Worm (Caenorhabditis elegans) whole organism, young adult: ENCODE results near the gene sru-24.

Experiments
- B0019.2 ChIP-seq: fragments of 200-800 bp; sonication (Bioruptor generic); conservative IDR thresholded peaks from 2 replicates; pipeline ENCODE4 v1.3.6; 2022; ENCODE audit warnings: missing genetic modification reagents, missing genetic modification characterization, missing compliant biosample characterization
- B0261.1 ChIP-seq: sonication (generic microtip); optimal IDR thresholded peaks from 2 replicates; lab custom pipeline; 2016; ENCODE audit warnings: mild to moderate bottlenecking, missing genetic modification characterization, moderate library complexity, missing compliant biosample characterization
- C06A6.2 ChIP-seq: fragments of 200-800 bp; sonication (Bioruptor generic); conservative IDR thresholded peaks from 2 replicates; pipeline ENCODE4 v1.3.6; 2022; ENCODE audit warnings: missing genetic modification characterization, missing compliant biosample characterization
- D2030.7 ChIP-seq: fragments of 200-800 bp; sonication (Bioruptor generic); IDR thresholded peaks from 2 replicates; pipeline ENCODE4 v1.3.6; 2022; ENCODE audit warnings: missing genetic modification reagents, missing genetic modification characterization, missing compliant biosample characterization
- F49E8.2 ChIP-seq: sonication (generic microtip); optimal IDR thresholded peaks from 3 replicates; lab custom pipeline; 2017; ENCODE audit warnings: missing genetic modification characterization, mild to moderate bottlenecking, missing compliant biosample characterization, antibody characterized with exemption, moderate library complexity; ENCODE audit not compliant: insufficient read depth
- K12H6.12 ChIP-seq: fragments of 200-800 bp; sonication (Bioruptor generic); optimal IDR thresholded peaks from 2 replicates; lab custom pipeline; 2018; ENCODE audit warnings: mild to moderate bottlenecking, missing genetic modification characterization, missing compliant biosample characterization
- T07F8.4 ChIP-seq: sonication (generic microtip); optimal IDR thresholded peaks from 2 replicates; lab custom pipeline; 2016; ENCODE audit warnings: mild to moderate bottlenecking, missing genetic modification characterization, moderate library complexity, missing compliant biosample characterization
- Y95B8A.8 ChIP-seq: fragments of 200-800 bp; sonication (Bioruptor generic); IDR thresholded peaks from 2 replicates; pipeline ENCODE4 v1.3.6; 2022; ENCODE audit warnings: missing genetic modification reagents, missing genetic modification characterization, missing compliant biosample characterization
- ceh-100 ChIP-seq: fragments of 200-800 bp; sonication (Bioruptor generic); IDR thresholded peaks from 2 replicates; pipeline ENCODE4 v1.3.6; 2022; ENCODE audit warnings: missing genetic modification reagents, missing genetic modification characterization, missing compliant biosample characterization
- ceh-27 ChIP-seq: fragments of 200-800 bp; sonication (Bioruptor generic); optimal IDR thresholded peaks from 2 replicates; lab custom pipeline; 2018; ENCODE audit warnings: mild to moderate bottlenecking, missing genetic modification characterization, moderate library complexity, missing compliant biosample characterization
- ceh-79 ChIP-seq: sonication (generic microtip); optimal IDR thresholded peaks from 2 replicates; lab custom pipeline; 2017; ENCODE audit warnings: mild to moderate bottlenecking, missing genetic modification characterization, missing compliant biosample characterization
- ceh-91 ChIP-seq: fragments of 200-800 bp; sonication (Bioruptor generic); IDR thresholded peaks from 2 replicates; pipeline ENCODE4 v1.3.6; 2022; ENCODE audit warnings: missing genetic modification reagents, missing genetic modification characterization, missing compliant biosample characterization
- dox-1 ChIP-seq: fragments of 200-800 bp; sonication (Bioruptor generic); IDR thresholded peaks from 2 replicates; pipeline ENCODE4 v1.3.6; 2022; ENCODE audit warnings: missing genetic modification reagents, missing genetic modification characterization, missing compliant biosample characterization
- dpl-1 ChIP-seq: fragments of 150-350 bp; optimal IDR thresholded peaks from 2 replicates; lab custom pipeline; 2014; ENCODE audit warnings: missing biosample characterization, missing genetic modification reagents, missing genetic modification characterization
- efl-1 ChIP-seq: fragments of 150-350 bp; optimal IDR thresholded peaks from 2 replicates; lab custom pipeline; 2014; ENCODE audit warnings: missing biosample characterization, missing genetic modification reagents, missing genetic modification characterization
- egl-18 ChIP-seq: fragments of 200-800 bp; sonication (Bioruptor generic); IDR thresholded peaks from 2 replicates; pipeline ENCODE4 v1.3.6; 2022; ENCODE audit warnings: missing genetic modification reagents, missing genetic modification characterization, missing compliant biosample characterization
- egl-44 ChIP-seq: fragments of 200-800 bp; sonication (Bioruptor generic); IDR thresholded peaks from 2 replicates; pipeline ENCODE4 v1.3.6; 2022; ENCODE audit warnings: missing genetic modification reagents, missing genetic modification characterization, missing compliant biosample characterization
- gei-17 ChIP-seq: fragments of 200-800 bp; sonication (Bioruptor generic); optimal IDR thresholded peaks from 2 replicates; lab custom pipeline; 2018; ENCODE audit warnings: mild to moderate bottlenecking, missing genetic modification characterization, missing compliant biosample characterization
- hlh-26 ChIP-seq: fragments of 200-800 bp; sonication (Bioruptor generic); conservative IDR thresholded peaks from 2 replicates; pipeline ENCODE4 v1.3.6; 2022; ENCODE audit warnings: missing genetic modification reagents, missing genetic modification characterization, missing compliant biosample characterization
- hmg-1.2 ChIP-seq: fragments of 200-800 bp; sonication (Bioruptor generic); IDR thresholded peaks from 2 replicates; pipeline ENCODE4 v1.3.6; 2022; ENCODE audit warnings: missing genetic modification reagents, missing genetic modification characterization, missing compliant biosample characterization
- hmg-20 ChIP-seq: fragments of 200-800 bp; sonication (Bioruptor generic); IDR thresholded peaks from 2 replicates; pipeline ENCODE4 v1.3.6; 2022; ENCODE audit warnings: missing genetic modification reagents, missing genetic modification characterization, missing compliant biosample characterization
- hrde-1 ChIP-seq: sonication (generic microtip); optimal IDR thresholded peaks from 2 replicates; lab custom pipeline; 2016; ENCODE audit warnings: missing genetic modification characterization, mild to moderate bottlenecking, missing compliant biosample characterization, moderate library complexity, missing genotype, missing genetic modification reagents, borderline replicate concordance
- hsf-1 ChIP-seq: fragments of 200-800 bp; sonication (Bioruptor generic); IDR thresholded peaks from 2 replicates; pipeline ENCODE4 v1.3.6; 2022; ENCODE audit warnings: missing genetic modification reagents, missing genetic modification characterization, missing compliant biosample characterization
- lin-35 ChIP-seq, 3 experiments: fragments of 150-350 bp in 2 of 3; sonication (generic microtip) in 1 of 3; optimal IDR thresholded peaks; 2 replicates each; lab custom pipeline; 2014 to 2018; ENCODE audit warnings: missing biosample characterization in 3 of 3, missing genetic modification characterization in 3 of 3, missing genetic modification reagents in 3 of 3
- lsl-1 ChIP-seq: fragments of 200-800 bp; sonication (Bioruptor generic); optimal IDR thresholded peaks from 2 replicates; lab custom pipeline; 2018; ENCODE audit warnings: mild to moderate bottlenecking, missing genetic modification characterization, moderate library complexity, missing compliant biosample characterization
- madf-10 ChIP-seq: sonication (generic microtip); optimal IDR thresholded peaks from 2 replicates; lab custom pipeline; 2016; ENCODE audit warnings: mild to moderate bottlenecking, missing genetic modification characterization, missing compliant biosample characterization
- madf-6 ChIP-seq: fragments of 200-800 bp; sonication (Bioruptor generic); IDR thresholded peaks from 2 replicates; pipeline ENCODE4 v1.3.6; 2022; ENCODE audit warnings: missing genetic modification reagents, missing genetic modification characterization, missing compliant biosample characterization
- madf-8 ChIP-seq: fragments of 200-800 bp; sonication (Bioruptor generic); conservative IDR thresholded peaks from 2 replicates; pipeline ENCODE4 v1.3.6; 2022; ENCODE audit warnings: missing genetic modification reagents, missing genetic modification characterization, missing compliant biosample characterization
- nfya-2 ChIP-seq: fragments of 200-800 bp; sonication (Bioruptor generic); IDR thresholded peaks from 2 replicates; pipeline ENCODE4 v1.3.6; 2022; ENCODE audit warnings: missing genetic modification reagents, missing genetic modification characterization, missing compliant biosample characterization
- nfyb-1 ChIP-seq: fragments of 200-800 bp; sonication (Bioruptor generic); IDR thresholded peaks from 2 replicates; pipeline ENCODE4 v1.3.6; 2022; ENCODE audit warnings: missing genetic modification reagents, missing genetic modification characterization, missing compliant biosample characterization
- nhr-179 ChIP-seq: sonication (generic microtip); optimal IDR thresholded peaks from 2 replicates; lab custom pipeline; 2016; ENCODE audit warnings: mild to moderate bottlenecking, missing genetic modification characterization, missing compliant biosample characterization
- nhr-27 ChIP-seq: fragments of 200-800 bp; sonication (Bioruptor generic); optimal IDR thresholded peaks from 2 replicates; lab custom pipeline; 2018; ENCODE audit warnings: mild to moderate bottlenecking, missing genetic modification characterization, moderate library complexity, missing compliant biosample characterization
- nhr-80 ChIP-seq: sonication (generic microtip); optimal IDR thresholded peaks from 2 replicates; lab custom pipeline; 2016; ENCODE audit warnings: missing genetic modification characterization, missing compliant biosample characterization
- sdz-38 ChIP-seq: sonication (generic microtip); optimal IDR thresholded peaks from 2 replicates; lab custom pipeline; 2016; ENCODE audit warnings: missing genotype, missing genetic modification characterization, missing compliant biosample characterization
- snpc-1.3 ChIP-seq: sonication (generic microtip); optimal IDR thresholded peaks from 2 replicates; lab custom pipeline; 2017; ENCODE audit warnings: missing genetic modification characterization, mild to moderate bottlenecking, missing compliant biosample characterization, antibody characterized with exemption, moderate library complexity, missing genotype, missing genetic modification reagents; ENCODE audit not compliant: insufficient read depth
- snpc-4 ChIP-seq, 5 experiments: fragments of 150-350 bp in 1 of 5; sonication (generic microtip) in 4 of 5; optimal IDR thresholded peaks; 2 replicates each; lab custom pipeline; 2014 to 2018; ENCODE audit warnings: missing genetic modification characterization in 5 of 5, missing biosample characterization in 3 of 5, antibody characterized with exemption in 2 of 5, mild to moderate bottlenecking in 2 of 5, missing compliant biosample characterization in 2 of 5, missing genotype in 2 of 5, moderate library complexity in 2 of 5, missing genetic modification reagents in 1 of 5
- tbx-9 ChIP-seq: sonication (generic microtip); optimal IDR thresholded peaks from 2 replicates; lab custom pipeline; 2016; ENCODE audit warnings: borderline replicate concordance, missing genetic modification characterization, inconsistent platforms, missing compliant biosample characterization
- unc-130 ChIP-seq: sonication (generic microtip); optimal IDR thresholded peaks from 2 replicates; lab custom pipeline; 2016; ENCODE audit warnings: missing genetic modification reagents, missing genetic modification characterization, missing compliant biosample characterization
- xnd-1 ChIP-seq: sonication (generic microtip); optimal IDR thresholded peaks from 2 replicates; lab custom pipeline; 2016; ENCODE audit warnings: missing genotype, missing genetic modification reagents, missing genetic modification characterization, missing compliant biosample characterization
- zfh-2 ChIP-seq: fragments of 200-800 bp; sonication (Bioruptor generic); conservative IDR thresholded peaks from 2 replicates; pipeline ENCODE4 v1.3.6; 2022; ENCODE audit warnings: missing genetic modification reagents, missing genetic modification characterization, missing compliant biosample characterization
- ztf-3 ChIP-seq: fragments of 200-800 bp; sonication (Bioruptor generic); optimal IDR thresholded peaks from 2 replicates; lab custom pipeline; 2018; ENCODE audit warnings: mild to moderate bottlenecking, missing genetic modification characterization, missing compliant biosample characterization

sru-24 gene

ce11 chrV:622902-623301 lies 48.3 kb downstream of the sru-24 start, which contains the start of gene F48G7.5:
Gene F48G7.5, minus strand, starts transcription at chrV:622935.
- TF ChIP-seq ztf-3 (GFP tag; lab: Kevin White, UChicago), result no peak
- no peak for TF ChIP-seq ceh-79 (tag; lab: Kevin White, UChicago)
- no peak for TF ChIP-seq hsf-1
- TF ChIP-seq hlh-26 (GFP tag; lab: Robert Waterston, UW), result no peak
- TF ChIP-seq hrde-1 (tag; lab: Kevin White, UChicago), result no peak
- no peak for TF ChIP-seq B0019.2 (GFP tag; lab: Robert Waterston, UW)
- TF ChIP-seq zfh-2 (GFP tag; lab: Robert Waterston, UW), result no peak

ce11 chrV:620987-621386 lies 50.3 kb downstream of the sru-24 start:
- TF ChIP-seq F49E8.2, result no peak
- peak; percentile 51; the same call in 1 of the 2 replicates for TF ChIP-seq zfh-2 (GFP tag; lab: Robert Waterston, UW)
- TF ChIP-seq snpc-4 (GFP tag; optimal IDR thresholded peaks at IDR 0.05; lab: Kevin White, UChicago), result no peak
- TF ChIP-seq snpc-4 (tag; optimal IDR thresholded peaks at IDR 0.05; lab: Kevin White, UChicago), result no peak
- TF ChIP-seq egl-44, result no peak
- no peak for TF ChIP-seq ceh-91 (GFP tag; lab: Robert Waterston, UW)
- TF ChIP-seq, all 124 proteins: peak for 1

DNA sequence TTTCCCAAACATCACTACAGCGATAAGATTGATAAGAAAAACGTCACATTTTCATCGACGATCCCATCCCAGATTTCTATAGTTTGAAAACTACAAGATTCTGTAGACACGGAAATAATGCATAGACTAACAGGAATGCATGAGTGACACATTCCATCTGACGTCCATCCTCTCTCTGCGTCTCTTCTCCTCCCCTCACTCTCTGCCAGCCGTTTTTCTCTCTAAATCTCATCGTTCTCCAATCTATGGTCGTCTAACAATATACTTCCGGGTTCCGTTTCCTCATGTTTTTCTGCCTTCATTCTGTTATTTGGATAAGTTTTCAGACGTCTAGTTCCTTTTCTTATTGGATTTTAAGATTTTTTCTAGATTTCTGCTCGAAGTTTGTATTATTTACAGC lies 52.2 kb downstream of the sru-24 start, which contains the start of gene F48G7.4:
Gene F48G7.4, plus strand, starts transcription at position 400 of the 400 bp plus-strand sequence.
- TF ChIP-seq nhr-179, result no peak
- no peak for TF ChIP-seq Y95B8A.8 (GFP tag; lab: Robert Waterston, UW)
- TF ChIP-seq madf-8, result no peak
- TF ChIP-seq snpc-4 (GFP tag; optimal IDR thresholded peaks at IDR 0.05; lab: Kevin White, UChicago), result no peak
- peak in 1 of 4 experiments; percentile 54 for TF ChIP-seq snpc-4 (tag; optimal IDR thresholded peaks at IDR 0.05; lab: Kevin White, UChicago)
- peak; percentile 54 for TF ChIP-seq dox-1 (GFP tag; lab: Robert Waterston, UW)
- TF ChIP-seq efl-1 (GFP tag; lab: Kevin White, UChicago), result no peak
- peak; percentile 54 for TF ChIP-seq K12H6.12 (tag; lab: Kevin White, UChicago)
- no peak for TF ChIP-seq hsf-1
- no peak for TF ChIP-seq lsl-1 (GFP tag; lab: Kevin White, UChicago)
- TF ChIP-seq gei-17 (GFP tag; lab: Kevin White, UChicago), result no peak
- no peak for TF ChIP-seq zfh-2 (GFP tag; lab: Robert Waterston, UW)
- TF ChIP-seq egl-18, result no peak
- no peak for TF ChIP-seq unc-130 (GFP tag; lab: Kevin White, UChicago)
- peak; percentile 41 for TF ChIP-seq ceh-27 (GFP tag; lab: Kevin White, UChicago)
- TF ChIP-seq nhr-80, result peak; percentile 20
- no peak for TF ChIP-seq B0261.1
- TF ChIP-seq T07F8.4 (tag; lab: Kevin White, UChicago), result no peak
- TF ChIP-seq dpl-1 (GFP tag; lab: Kevin White, UChicago), result no peak
- no peak for TF ChIP-seq D2030.7 (GFP tag; lab: Robert Waterston, UW)
- peak; percentile 89 for TF ChIP-seq hmg-1.2 (GFP tag; lab: Robert Waterston, UW)
- no peak for TF ChIP-seq nhr-27 (tag; lab: Kevin White, UChicago)
- no peak for TF ChIP-seq nfyb-1 (GFP tag; lab: Robert Waterston, UW)

DNA sequence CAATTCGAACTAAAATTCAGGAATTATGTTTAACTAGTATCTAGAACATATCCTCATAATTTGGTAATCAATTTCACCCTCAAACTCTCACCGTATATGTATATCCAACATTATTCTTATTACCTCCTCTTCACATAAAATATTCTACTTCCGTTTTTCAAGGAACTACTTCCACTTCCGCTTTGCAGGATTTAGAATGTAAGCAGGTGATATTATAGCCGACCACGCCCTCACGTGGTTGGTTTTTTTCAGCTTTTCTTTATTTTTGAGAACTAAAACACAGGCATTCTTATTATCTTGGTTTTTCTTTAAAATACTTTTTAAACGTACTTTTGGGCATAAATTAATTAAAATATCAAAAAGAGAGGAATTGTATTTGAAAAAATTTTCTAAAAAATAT lies 53.3 kb downstream of the sru-24 start:
- TF ChIP-seq ceh-100 (GFP tag; lab: Robert Waterston, UW) (no peak), madf-6 (GFP tag; lab: Robert Waterston, UW) (no peak), hmg-1.2 (GFP tag; lab: Robert Waterston, UW) (no peak), ztf-3 (GFP tag; lab: Kevin White, UChicago) (no peak), sdz-38 (tag; lab: Kevin White, UChicago) (no peak), tbx-9 (tag; lab: Kevin White, UChicago) (no peak), nhr-179 (no peak), snpc-1.3 (tag; lab: Kevin White, UChicago) (no peak), madf-8 (no peak), madf-10 (tag; lab: Kevin White, UChicago) (no peak), xnd-1 (tag; lab: Kevin White, UChicago) (no peak), nfya-2 (no peak), lin-35 (GFP tag; optimal IDR thresholded peaks at IDR 0.05; lab: Kevin White, UChicago) (no peak), C06A6.2 (GFP tag; lab: Robert Waterston, UW) (no peak), hmg-20 (GFP tag; lab: Robert Waterston, UW) (no peak)
- TF ChIP-seq, all 124 proteins: peak for 0
